Worm (Caenorhabditis elegans) whole organism, L2 larva: ENCODE results near the gene F14E5.8.

Source experiments
- ceh-82 ChIP-seq: fragments of 150-350 bp; optimal IDR thresholded peaks from 2 replicates; lab custom pipeline; 2014; ENCODE audit warnings: missing biosample characterization, missing genetic modification characterization
- dmd-4 ChIP-seq: sonication (generic microtip); optimal IDR thresholded peaks from 2 replicates; lab custom pipeline; 2017; ENCODE audit warnings: missing biosample characterization, missing genetic modification characterization
- elt-3 ChIP-seq: sonication (generic microtip); optimal IDR thresholded peaks from 2 replicates; lab custom pipeline; 2017; ENCODE audit warnings: missing biosample characterization, missing genetic modification characterization
- nhr-10 ChIP-seq: sonication (generic microtip); optimal IDR thresholded peaks from 2 replicates; lab custom pipeline; 2017; ENCODE audit warnings: missing biosample characterization, missing genetic modification characterization
- nhr-11 ChIP-seq: fragments of 150-350 bp; optimal IDR thresholded peaks from 2 replicates; lab custom pipeline; 2014; ENCODE audit warnings: missing biosample characterization, missing genetic modification characterization
- skn-1 ChIP-seq: sonication (generic microtip); optimal IDR thresholded peaks from 2 replicates; lab custom pipeline; 2017; ENCODE audit warnings: missing biosample characterization, missing genetic modification characterization
- snpc-4 ChIP-seq: fragments of 150-350 bp; optimal IDR thresholded peaks from 2 replicates; lab custom pipeline; 2014; ENCODE audit warnings: missing biosample characterization, missing genetic modification characterization
- unc-55 ChIP-seq: fragments of 150-350 bp; sonication (generic microtip); optimal IDR thresholded peaks from 3 replicates; lab custom pipeline; 2014; ENCODE audit warnings: missing biosample characterization, missing genetic modification reagents, missing genetic modification characterization
- ztf-11 ChIP-seq: sonication (generic microtip); optimal IDR thresholded peaks from 2 replicates; lab custom pipeline; 2017; ENCODE audit warnings: missing biosample characterization, missing genetic modification characterization

DNA sequence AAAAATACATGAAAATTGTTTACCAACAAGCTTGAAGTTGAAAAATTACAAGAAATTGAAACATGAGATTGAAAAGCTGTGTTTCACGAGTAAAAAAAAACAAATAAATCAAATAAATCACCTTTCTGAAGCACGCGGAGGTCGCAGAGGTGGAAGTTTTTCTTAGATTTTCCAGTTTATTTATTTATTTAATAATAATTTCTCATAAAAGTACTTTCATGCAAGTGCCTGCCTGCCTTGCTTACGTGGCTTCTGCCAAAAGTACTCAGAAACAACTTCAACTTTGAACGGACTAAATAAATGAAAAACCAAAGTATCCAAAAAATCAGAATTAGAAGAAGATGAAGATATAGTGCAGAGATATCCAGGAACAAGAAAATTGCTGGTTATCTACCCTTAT is 12.1 kb downstream of the F14E5.8 start, which contains the start of gene acp-2:
- TF ChIP-seq dmd-4 (tag; lab: Kevin White, UChicago) (no peak), snpc-4 (no peak), nhr-11 (no peak), elt-3 (tag; lab: Kevin White, UChicago) (no peak), skn-1 (tag; lab: Kevin White, UChicago) (no peak), nhr-10 (tag; lab: Kevin White, UChicago) (no peak), unc-55 (GFP tag; lab: Kevin White, UChicago) (no peak), ztf-11 (no peak), ceh-82 (tag; lab: Kevin White, UChicago) (no peak)
